Worm (Caenorhabditis elegans): Measurements from ENCODE around the gene C03G5.14.

The C03G5.14 gene

ce11 chrX:8489886-8490285 is 31.8 kb upstream of the C03G5.14 start:
- TF ChIP-seq unc-42 (tag; optimal IDR thresholded peaks at IDR 0.05) (peak; percentile 20), che-1 (tag; optimal IDR thresholded peaks at IDR 0.05) (no peak)

- TF ChIP-seq pax-1 (tag; optimal IDR thresholded peaks at IDR 0.05) (no peak), ceh-31 (tag; optimal IDR thresholded peaks at IDR 0.05) (no peak), elt-2 (tag; optimal IDR thresholded peaks at IDR 0.05) (peak; percentile 55), dmd-4 (tag; optimal IDR thresholded peaks at IDR 0.05; ENCODE audit: borderline replicate concordance) (no peak), odd-2 (tag; optimal IDR thresholded peaks at IDR 0.05) (no peak)
These were observed 29.0 kb upstream of the C03G5.14 start for ce11 chrX:8492750-8493149.

- TF ChIP-seq odd-2 (tag; optimal IDR thresholded peaks at IDR 0.05) (no peak), ceh-14 (tag; optimal IDR thresholded peaks at IDR 0.05) (no peak), ceh-19 (GFP tag; optimal IDR thresholded peaks at IDR 0.05) (no peak), ceh-31 (tag; optimal IDR thresholded peaks at IDR 0.05) (no peak), ceh-2 (tag; optimal IDR thresholded peaks at IDR 0.05) (no peak), fkh-6 (tag; optimal IDR thresholded peaks at IDR 0.05) (no peak), C38D4.7 (GFP tag; optimal IDR thresholded peaks at IDR 0.05) (no peak), nhr-11 (tag; optimal IDR thresholded peaks at IDR 0.05) (no peak), eyg-1 (tag; optimal IDR thresholded peaks at IDR 0.05) (no peak), elt-4 (tag; optimal IDR thresholded peaks at IDR 0.05) (no peak), pax-1 (tag; optimal IDR thresholded peaks at IDR 0.05) (no peak), lim-6 (tag; optimal IDR thresholded peaks at IDR 0.05) (no peak), syd-9 (tag; optimal IDR thresholded peaks at IDR 0.05) (no peak), fax-1 (tag; optimal IDR thresholded peaks at IDR 0.05) (no peak), pha-2 (tag; optimal IDR thresholded peaks at IDR 0.05) (no peak), nfya-1 (tag; optimal IDR thresholded peaks at IDR 0.05) (no peak), hlh-15 (tag; optimal IDR thresholded peaks at IDR 0.05) (no peak)
These were observed 26.7 kb upstream of the C03G5.14 start, which contains the start of gene T01B10.5 for ce11 chrX:8495005-8495404. TSS of gene T01B10.5 (plus strand) at chrX:8495305.

ce11 chrX:8499721-8500120 is 22.0 kb upstream of the C03G5.14 start, which contains the start of gene grd-14:
TSS of gene grd-14 (plus strand) at chrX:8500021.
- TF ChIP-seq pros-1 (tag; optimal IDR thresholded peaks at IDR 0.05) (no peak), nhr-11 (tag; optimal IDR thresholded peaks at IDR 0.05) (no peak), che-1 (tag; optimal IDR thresholded peaks at IDR 0.05) (no peak), sox-4 (tag; optimal IDR thresholded peaks at IDR 0.05) (no peak), ama-1 (optimal IDR thresholded peaks at IDR 0.05) (no peak), nfya-1 (tag; optimal IDR thresholded peaks at IDR 0.05) (no peak), gmeb-2 (tag; optimal IDR thresholded peaks at IDR 0.05) (no peak)

- no peak for TF ChIP-seq ama-1 (optimal IDR thresholded peaks at IDR 0.05)
- TF ChIP-seq odd-2 (tag; optimal IDR thresholded peaks at IDR 0.05), result no peak
- TF ChIP-seq ceh-2 (tag; optimal IDR thresholded peaks at IDR 0.05), result no peak
- TF ChIP-seq madf-2 (tag; optimal IDR thresholded peaks at IDR 0.05), result no peak
- no peak for TF ChIP-seq lin-11 (tag; optimal IDR thresholded peaks at IDR 0.05)
- TF ChIP-seq elt-4 (tag; optimal IDR thresholded peaks at IDR 0.05), result no peak
- no peak for TF ChIP-seq fax-1 (tag; optimal IDR thresholded peaks at IDR 0.05)
- TF ChIP-seq nhr-11 (tag; optimal IDR thresholded peaks at IDR 0.05), result no peak
- TF ChIP-seq pha-2 (tag; optimal IDR thresholded peaks at IDR 0.05), result no peak
- TF ChIP-seq unc-3 (GFP tag; conservative IDR thresholded peaks at IDR 0.05), result no peak
- TF ChIP-seq unc-3 (tag; optimal IDR thresholded peaks at IDR 0.05), result no peak
- no peak for TF ChIP-seq rnt-1 (tag; optimal IDR thresholded peaks at IDR 0.05)
- TF ChIP-seq tbx-2 (tag; optimal IDR thresholded peaks at IDR 0.05), result no peak
- no peak for TF ChIP-seq eyg-1 (tag; optimal IDR thresholded peaks at IDR 0.05)
- TF ChIP-seq sox-4 (tag; optimal IDR thresholded peaks at IDR 0.05), result no peak
- no peak for TF ChIP-seq pros-1 (tag; optimal IDR thresholded peaks at IDR 0.05)
- TF ChIP-seq unc-42 (tag; optimal IDR thresholded peaks at IDR 0.05), result no peak
- no peak for TF ChIP-seq sdc-2 (tag; optimal IDR thresholded peaks at IDR 0.05)
- no peak for TF ChIP-seq dmd-4 (tag; optimal IDR thresholded peaks at IDR 0.05; ENCODE audit: borderline replicate concordance)
- no peak for TF ChIP-seq Y22D7AL.16 (tag; optimal IDR thresholded peaks at IDR 0.05)
- no peak for TF ChIP-seq gmeb-2 (tag; optimal IDR thresholded peaks at IDR 0.05)
These were observed 20.8 kb upstream of the C03G5.14 start, which contains the start of gene grd-4 for ce11 chrX:8500922-8501321. TSS of gene grd-4 (plus strand) at chrX:8501222.

All from whole organism, late embryonic.